Worm (Caenorhabditis elegans): ENCODE results near the gene cyp-25A4.

cyp-25A4 gene

DNA sequence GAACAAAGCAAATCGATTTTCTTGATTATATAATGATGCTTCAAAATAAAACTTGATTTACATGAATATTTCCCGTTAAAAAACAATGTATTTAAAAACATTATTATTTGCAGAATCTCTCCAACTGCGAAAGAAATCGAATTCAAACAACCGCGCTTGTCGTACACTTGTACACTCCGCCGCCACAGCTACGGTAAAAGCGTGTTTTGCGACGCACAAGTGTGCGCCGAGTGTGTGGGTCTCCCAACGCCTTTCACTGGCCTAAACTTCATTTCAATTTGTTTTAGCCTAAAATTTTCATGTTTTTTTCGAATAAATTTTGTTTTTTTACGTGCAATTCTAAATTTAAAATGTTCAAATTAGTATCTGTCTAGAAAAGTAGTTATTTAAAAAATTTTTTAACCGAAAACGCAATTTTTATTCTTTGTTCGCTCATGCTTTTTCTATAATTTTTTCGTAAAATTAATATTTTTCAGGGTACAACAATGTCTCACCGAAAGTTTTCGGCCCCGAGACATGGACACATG is 15.6 kb upstream of the cyp-25A4 start, which contains the start of gene rpl-3 (continued):
- TF ChIP-seq rbr-2 (tag; optimal IDR thresholded peaks at IDR 0.05) (peak; percentile 100), fos-1 (tag; optimal IDR thresholded peaks at IDR 0.05) (peak; percentile 99), ceh-28 (tag; optimal IDR thresholded peaks at IDR 0.05) (peak; percentile 92), nhr-237 (tag; optimal IDR thresholded peaks at IDR 0.05) (peak; percentile 96), snpc-4 (tag; optimal IDR thresholded peaks at IDR 0.05) (peak; percentile 70), nhr-28 (tag; optimal IDR thresholded peaks at IDR 0.05) (peak; percentile 100)

DNA sequence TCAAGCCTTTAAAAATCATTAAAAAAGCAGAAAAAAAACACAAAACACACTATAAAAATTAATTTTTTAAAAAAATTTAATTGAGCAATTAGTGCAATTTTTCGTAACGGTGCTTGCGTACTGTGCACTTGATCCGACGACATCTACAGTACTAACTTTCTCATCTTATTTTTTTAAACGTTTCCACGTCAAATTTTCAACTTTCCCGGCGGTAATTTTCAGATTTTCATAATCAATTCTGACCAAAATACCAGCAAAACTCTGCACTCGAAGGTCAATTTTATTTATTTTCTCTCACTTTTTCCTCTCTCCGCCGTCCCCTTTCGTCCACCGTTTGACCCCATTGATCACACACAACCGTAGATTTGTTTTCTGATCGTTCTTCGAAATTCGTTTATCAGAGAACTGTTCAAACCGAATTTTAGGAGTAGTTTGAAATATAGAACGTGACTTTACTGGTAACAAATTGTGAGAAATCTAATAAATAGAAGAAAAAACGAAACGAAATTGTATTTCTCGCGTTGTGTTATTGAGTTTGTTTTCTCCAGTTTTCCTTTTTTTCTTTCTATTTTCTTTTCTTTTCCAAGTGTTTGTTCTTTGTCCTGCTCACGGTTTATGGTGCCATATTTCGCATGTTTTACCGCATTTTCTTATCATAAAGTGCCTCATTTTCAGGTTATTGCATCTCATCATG is 12.1 kb upstream of the cyp-25A4 start, which contains the start of gene acs-19:
Gene acs-19, plus strand, starts transcription at position 676 of the 694 bp plus-strand sequence.
- peak; percentile 7 for TF ChIP-seq gei-8 (GFP tag; optimal IDR thresholded peaks at IDR 0.05)
- TF ChIP-seq hif-1 (tag; optimal IDR thresholded peaks at IDR 0.05) = peak in 1 of 2 experiments; percentile 30
- TF ChIP-seq nhr-10 (tag; optimal IDR thresholded peaks at IDR 0.05) = no peak
- peak; percentile 95 for TF ChIP-seq aha-1 (tag)
- no peak for TF ChIP-seq ceh-82 (tag; optimal IDR thresholded peaks at IDR 0.05)
- no peak for TF ChIP-seq nhr-41 (GFP tag; IDR thresholded peaks at IDR 0.05)
- TF ChIP-seq mep-1 (tag; optimal IDR thresholded peaks at IDR 0.05) = peak; percentile 29
- peak; percentile 17 for TF ChIP-seq hlh-11 (tag; optimal IDR thresholded peaks at IDR 0.05)
- TF ChIP-seq Y48G9A.11 (GFP tag; IDR thresholded peaks at IDR 0.05) = 0 out of 2 replicates have a peak, but pooled peaks have one; percentile 25
- TF ChIP-seq ama-1 (optimal IDR thresholded peaks at IDR 0.05) = no peak
- peak; percentile 9 for TF ChIP-seq rbr-2 (tag; optimal IDR thresholded peaks at IDR 0.05)
- no peak for TF ChIP-seq unc-39 (tag; optimal IDR thresholded peaks at IDR 0.05)
- peak; percentile 87 for TF ChIP-seq ces-1 (GFP tag; optimal IDR thresholded peaks at IDR 0.05)
- TF ChIP-seq zfp-3 (GFP tag; conservative IDR thresholded peaks at IDR 0.05) = 0 out of 2 replicates have a peak, but pooled peaks have one; percentile 19
- peak; percentile 1 for TF ChIP-seq hlh-30 (tag; optimal IDR thresholded peaks at IDR 0.05; ENCODE audit: insufficient read depth)
- no peak for TF ChIP-seq jun-1 (tag; optimal IDR thresholded peaks at IDR 0.05)
- no peak for TF ChIP-seq Y5F2A.4 (GFP tag; optimal IDR thresholded peaks at IDR 0.05)
- no peak for TF ChIP-seq daf-16 (GFP tag; optimal IDR thresholded peaks at IDR 0.05)
- TF ChIP-seq daf-16 (tag; optimal IDR thresholded peaks at IDR 0.05) = peak; percentile 4
- peak in 1 of 2 experiments; percentile 34 for TF ChIP-seq lsy-2 (tag; optimal IDR thresholded peaks at IDR 0.05)
- peak; percentile 25 for TF ChIP-seq dve-1 (tag; optimal IDR thresholded peaks at IDR 0.05; ENCODE audit: insufficient read depth)

DNA sequence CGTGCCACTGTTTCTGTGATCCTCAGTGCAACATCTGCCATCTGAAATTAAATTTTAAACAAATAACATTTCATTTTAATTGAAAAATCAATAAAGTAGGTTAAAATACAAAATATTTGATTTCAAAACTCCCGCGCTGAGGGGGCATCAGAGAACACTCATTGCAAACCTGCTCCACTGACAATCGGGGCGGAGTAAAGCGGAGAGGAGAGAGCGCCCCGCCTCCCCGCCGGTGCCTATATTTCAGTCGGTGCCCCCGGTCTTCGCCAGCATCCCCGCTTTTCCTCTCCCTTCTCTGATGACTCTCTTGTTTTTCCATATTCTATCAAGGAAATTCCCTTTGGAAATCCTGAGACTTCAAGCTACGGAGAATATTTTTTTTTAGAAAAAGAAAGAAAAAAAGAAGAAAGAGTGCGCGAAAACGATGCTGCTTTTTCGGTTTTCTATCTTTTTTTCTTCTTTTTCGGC is 11.1 kb upstream of the cyp-25A4 start, which contains the start of gene brc-1:
Gene brc-1, minus strand, starts transcription at position 51 of the 468 bp plus-strand sequence.
- TF ChIP-seq arid-1 (GFP tag; conservative IDR thresholded peaks at IDR 0.05) (0 out of 2 replicates have a peak, but pooled peaks have one; percentile 45), dmd-8 (GFP tag; IDR thresholded peaks at IDR 0.05) (no peak; the same call in 1 of the 2 replicates), lin-39 (tag; optimal IDR thresholded peaks at IDR 0.05) (no peak), mxl-3 (GFP tag; optimal IDR thresholded peaks at IDR 0.05) (peak; percentile 59), T20F7.1 (GFP tag; optimal IDR thresholded peaks at IDR 0.05) (peak; percentile 73), ceh-20 (GFP tag; IDR thresholded peaks at IDR 0.05) (peak; percentile 83), cey-2 (tag; optimal IDR thresholded peaks at IDR 0.05; ENCODE audit: borderline replicate concordance, insufficient read depth) (no peak), hmg-1.1 (GFP tag; IDR thresholded peaks at IDR 0.05) (peak; percentile 85), ama-1 (optimal IDR thresholded peaks at IDR 0.05) (peak; percentile 99), ceh-82 (tag; optimal IDR thresholded peaks at IDR 0.05) (no peak), nhr-48 (tag; optimal IDR thresholded peaks at IDR 0.05) (peak; percentile 62), ztf-7 (tag; optimal IDR thresholded peaks at IDR 0.05) (peak; percentile 1), F10B5.3 (tag; optimal IDR thresholded peaks at IDR 0.05) (no peak), egl-43 (GFP tag; IDR thresholded peaks at IDR 0.05) (peak; percentile 85), php-3 (GFP tag; IDR thresholded peaks at IDR 0.05) (no peak), lin-38 (GFP tag; IDR thresholded peaks at IDR 0.05) (peak; percentile 97), F37D6.2 (tag; optimal IDR thresholded peaks at IDR 0.05) (peak; percentile 69), dmd-6 (GFP tag; IDR thresholded peaks at IDR 0.05) (peak; percentile 80), spr-1 (tag; optimal IDR thresholded peaks at IDR 0.05) (peak; percentile 15), lir-3 (tag; optimal IDR thresholded peaks at IDR 0.05) (no peak), aha-1 (tag) (peak; percentile 97), hif-1 (tag; optimal IDR thresholded peaks at IDR 0.05) (peak; percentile 33 to 90), mes-2 (tag; optimal IDR thresholded peaks at IDR 0.05; ENCODE audit: poor library complexity, severe bottlenecking) (peak; percentile 87), madf-5 (GFP tag; IDR thresholded peaks at IDR 0.05) (no peak)
